Worm (Caenorhabditis elegans) whole organism, young adult: ENCODE results near the gene pinn-1.

Experiments
- B0035.1 ChIP-seq: sonication (generic microtip); optimal IDR thresholded peaks from 2 replicates; lab custom pipeline; 2016; ENCODE audit warnings: missing genetic modification characterization, mild to moderate bottlenecking, missing compliant biosample characterization, missing genotype, missing genetic modification reagents
- B0261.1 ChIP-seq: sonication (generic microtip); optimal IDR thresholded peaks from 2 replicates; lab custom pipeline; 2016; ENCODE audit warnings: mild to moderate bottlenecking, missing genetic modification characterization, moderate library complexity, missing compliant biosample characterization
- B0336.3 ChIP-seq: fragments of 200-800 bp; sonication (Bioruptor generic); IDR thresholded peaks from 2 replicates; pipeline ENCODE4 v1.3.6; 2022; ENCODE audit warnings: missing genetic modification characterization, missing compliant biosample characterization
- F55B11.4 ChIP-seq: sonication (generic microtip); optimal IDR thresholded peaks from 2 replicates; lab custom pipeline; 2016; ENCODE audit warnings: missing compliant biosample characterization, missing genetic modification characterization, borderline replicate concordance; ENCODE audit not compliant: insufficient read depth
- T07F8.4 ChIP-seq: sonication (generic microtip); optimal IDR thresholded peaks from 2 replicates; lab custom pipeline; 2016; ENCODE audit warnings: mild to moderate bottlenecking, missing genetic modification characterization, moderate library complexity, missing compliant biosample characterization
- Y95B8A.8 ChIP-seq: fragments of 200-800 bp; sonication (Bioruptor generic); IDR thresholded peaks from 2 replicates; pipeline ENCODE4 v1.3.6; 2022; ENCODE audit warnings: missing genetic modification reagents, missing genetic modification characterization, missing compliant biosample characterization
- atf-7 ChIP-seq: sonication (generic microtip); optimal IDR thresholded peaks from 2 replicates; lab custom pipeline; 2017; ENCODE audit warnings: mild to moderate bottlenecking, missing genetic modification characterization, missing compliant biosample characterization
- attf-6 ChIP-seq: fragments of 200-800 bp; sonication (Bioruptor generic); IDR thresholded peaks from 2 replicates; pipeline ENCODE4 v1.3.6; 2022; ENCODE audit warnings: missing genetic modification reagents, missing genetic modification characterization, missing compliant biosample characterization
- bed-2 ChIP-seq: fragments of 200-800 bp; sonication (Bioruptor generic); IDR thresholded peaks from 2 replicates; pipeline ENCODE4 v1.3.6; 2022; ENCODE audit warnings: missing genetic modification reagents, missing genetic modification characterization, missing compliant biosample characterization
- ceh-100 ChIP-seq: fragments of 200-800 bp; sonication (Bioruptor generic); IDR thresholded peaks from 2 replicates; pipeline ENCODE4 v1.3.6; 2022; ENCODE audit warnings: missing genetic modification reagents, missing genetic modification characterization, missing compliant biosample characterization
- ceh-27 ChIP-seq: fragments of 200-800 bp; sonication (Bioruptor generic); optimal IDR thresholded peaks from 2 replicates; lab custom pipeline; 2018; ENCODE audit warnings: mild to moderate bottlenecking, missing genetic modification characterization, moderate library complexity, missing compliant biosample characterization
- ceh-40 ChIP-seq: fragments of 200-800 bp; sonication (Bioruptor generic); IDR thresholded peaks from 2 replicates; pipeline ENCODE4 v1.3.6; 2022; ENCODE audit warnings: missing genetic modification characterization, missing compliant biosample characterization
- ceh-79 ChIP-seq: sonication (generic microtip); optimal IDR thresholded peaks from 2 replicates; lab custom pipeline; 2017; ENCODE audit warnings: mild to moderate bottlenecking, missing genetic modification characterization, missing compliant biosample characterization
- ceh-91 ChIP-seq: fragments of 200-800 bp; sonication (Bioruptor generic); IDR thresholded peaks from 2 replicates; pipeline ENCODE4 v1.3.6; 2022; ENCODE audit warnings: missing genetic modification reagents, missing genetic modification characterization, missing compliant biosample characterization
- dpff-1 ChIP-seq: sonication (generic microtip); optimal IDR thresholded peaks from 2 replicates; lab custom pipeline; 2017; ENCODE audit warnings: mild to moderate bottlenecking, missing genetic modification characterization, missing compliant biosample characterization
- egl-18 ChIP-seq: fragments of 200-800 bp; sonication (Bioruptor generic); IDR thresholded peaks from 2 replicates; pipeline ENCODE4 v1.3.6; 2022; ENCODE audit warnings: missing genetic modification reagents, missing genetic modification characterization, missing compliant biosample characterization
- gei-17 ChIP-seq: fragments of 200-800 bp; sonication (Bioruptor generic); optimal IDR thresholded peaks from 2 replicates; lab custom pipeline; 2018; ENCODE audit warnings: mild to moderate bottlenecking, missing genetic modification characterization, missing compliant biosample characterization
- him-1 ChIP-seq: sonication (generic microtip); optimal IDR thresholded peaks from 2 replicates; lab custom pipeline; 2016; ENCODE audit warnings: missing genotype, missing genetic modification reagents, missing genetic modification characterization, missing compliant biosample characterization
- let-526 ChIP-seq: fragments of 200-800 bp; sonication (Bioruptor generic); IDR thresholded peaks from 2 replicates; pipeline ENCODE4 v1.3.6; 2022; ENCODE audit warnings: missing genetic modification reagents, missing genetic modification characterization, missing compliant biosample characterization
- lin-26 ChIP-seq: fragments of 200-800 bp; sonication (Bioruptor generic); IDR thresholded peaks from 2 replicates; pipeline ENCODE4 v1.3.6; 2022; ENCODE audit warnings: missing genetic modification reagents, missing genetic modification characterization, missing compliant biosample characterization
- lin-40 ChIP-seq: sonication (generic microtip); optimal IDR thresholded peaks from 2 replicates; lab custom pipeline; 2016; ENCODE audit warnings: missing genetic modification characterization, mild to moderate bottlenecking, missing compliant biosample characterization, missing genotype, missing genetic modification reagents
- lir-1 ChIP-seq: fragments of 200-800 bp; sonication (Bioruptor generic); conservative IDR thresholded peaks from 2 replicates; pipeline ENCODE4 v1.3.6; 2022; ENCODE audit warnings: missing genetic modification reagents, missing genetic modification characterization, missing compliant biosample characterization
- madf-6 ChIP-seq: fragments of 200-800 bp; sonication (Bioruptor generic); IDR thresholded peaks from 2 replicates; pipeline ENCODE4 v1.3.6; 2022; ENCODE audit warnings: missing genetic modification reagents, missing genetic modification characterization, missing compliant biosample characterization
- mes-4 ChIP-seq: sonication (generic microtip); optimal IDR thresholded peaks from 2 replicates; lab custom pipeline; 2016; ENCODE audit warnings: missing genotype, missing genetic modification characterization, missing compliant biosample characterization
- nfya-1 ChIP-seq: sonication (generic microtip); optimal IDR thresholded peaks from 2 replicates; lab custom pipeline; 2017; ENCODE audit warnings: antibody characterized with exemption, missing compliant biosample characterization, missing genetic modification characterization, borderline replicate concordance; ENCODE audit not compliant: insufficient read depth
- nhr-27 ChIP-seq: fragments of 200-800 bp; sonication (Bioruptor generic); optimal IDR thresholded peaks from 2 replicates; lab custom pipeline; 2018; ENCODE audit warnings: mild to moderate bottlenecking, missing genetic modification characterization, moderate library complexity, missing compliant biosample characterization
- nhr-90 ChIP-seq: sonication (generic microtip); optimal IDR thresholded peaks from 2 replicates; lab custom pipeline; 2016; ENCODE audit warnings: missing genotype, mild to moderate bottlenecking, missing genetic modification characterization, missing compliant biosample characterization
- pbrm-1 ChIP-seq: fragments of 200-800 bp; sonication (Bioruptor generic); IDR thresholded peaks from 2 replicates; pipeline ENCODE4 v1.3.6; 2022; ENCODE audit warnings: missing genetic modification reagents, missing genetic modification characterization, missing compliant biosample characterization
- pha-4 ChIP-seq: fragments of 150-350 bp; sonication (generic microtip); optimal IDR thresholded peaks from 2 replicates; lab custom pipeline; 2014; ENCODE audit warnings: missing biosample characterization, missing genetic modification reagents, missing genetic modification characterization
- rec-8 ChIP-seq, 2 experiments: sonication (generic microtip); optimal IDR thresholded peaks; 2 replicates each; lab custom pipeline; 2016; ENCODE audit warnings: mild to moderate bottlenecking in 2 of 2, missing genetic modification characterization in 2 of 2, missing genetic modification reagents in 2 of 2, missing genotype in 2 of 2, missing biosample characterization in 1 of 2, missing compliant biosample characterization in 1 of 2, moderate library complexity in 1 of 2
- rpc-1 ChIP-seq, 2 experiments: fragments of 150-350 bp in 1 of 2; sonication (generic microtip) in 1 of 2; optimal IDR thresholded peaks; 2 replicates each; lab custom pipeline; 2014 to 2018; ENCODE audit warnings: missing biosample characterization in 1 of 2, missing genetic modification characterization in 1 of 2, missing genetic modification reagents in 1 of 2, missing genotype in 1 of 2
- sea-2 ChIP-seq: fragments of 200-800 bp; sonication (Bioruptor generic); IDR thresholded peaks from 2 replicates; pipeline ENCODE4 v1.3.6; 2022; ENCODE audit warnings: missing genetic modification characterization, missing compliant biosample characterization
- snpc-4 ChIP-seq, 5 experiments: fragments of 150-350 bp in 1 of 5; sonication (generic microtip) in 4 of 5; optimal IDR thresholded peaks; 2 replicates each; lab custom pipeline; 2014 to 2018; ENCODE audit warnings: missing genetic modification characterization in 5 of 5, missing biosample characterization in 3 of 5, antibody characterized with exemption in 2 of 5, mild to moderate bottlenecking in 2 of 5, missing compliant biosample characterization in 2 of 5, missing genotype in 2 of 5, moderate library complexity in 2 of 5, missing genetic modification reagents in 1 of 5
- tbp1 ChIP-seq: fragments of 200-800 bp; sonication (Bioruptor generic); optimal IDR thresholded peaks from 2 replicates; lab custom pipeline; 2018; ENCODE audit warnings: mild to moderate bottlenecking, missing genetic modification characterization, missing compliant biosample characterization
- tbx-9 ChIP-seq: sonication (generic microtip); optimal IDR thresholded peaks from 2 replicates; lab custom pipeline; 2016; ENCODE audit warnings: borderline replicate concordance, missing genetic modification characterization, inconsistent platforms, missing compliant biosample characterization
- xnd-1 ChIP-seq: sonication (generic microtip); optimal IDR thresholded peaks from 2 replicates; lab custom pipeline; 2016; ENCODE audit warnings: missing genotype, missing genetic modification reagents, missing genetic modification characterization, missing compliant biosample characterization
- ztf-22 ChIP-seq: fragments of 200-800 bp; sonication (Bioruptor generic); optimal IDR thresholded peaks from 2 replicates; lab custom pipeline; 2018; ENCODE audit warnings: mild to moderate bottlenecking, missing genetic modification characterization, moderate library complexity, missing compliant biosample characterization

pinn-1 gene

ce11 chrII:2859873-2860821, 28.7 kb downstream of the pinn-1 start (continued):
- TF ChIP-seq lin-40 (tag; lab: Kevin White, UChicago) (no peak), pha-4 (tag; lab: Kevin White, UChicago) (no peak), lin-26 (GFP tag; lab: Robert Waterston, UW) (peak; percentile 76), nhr-90 (tag; lab: Kevin White, UChicago) (peak; percentile 67), atf-7 (no peak), let-526 (GFP tag; lab: Robert Waterston, UW) (peak; percentile 73; the same call in 1 of the 2 replicates), gei-17 (no peak), tbx-9 (no peak), sea-2 (GFP tag; lab: Robert Waterston, UW) (no peak), mes-4 (tag; lab: Kevin White, UChicago) (no peak), egl-18 (GFP tag; lab: Robert Waterston, UW) (no peak), B0336.3 (GFP tag; lab: Robert Waterston, UW) (peak; percentile 46; the same call in 1 of the 2 replicates), xnd-1 (tag; lab: Kevin White, UChicago) (no peak), ztf-22 (no peak), attf-6 (GFP tag; lab: Robert Waterston, UW) (no peak), dpff-1 (tag; lab: Kevin White, UChicago) (no peak), ceh-91 (GFP tag; lab: Robert Waterston, UW) (no peak), snpc-4 (GFP tag; optimal IDR thresholded peaks at IDR 0.05; lab: Kevin White, UChicago) (peak; percentile 41), snpc-4 (tag; optimal IDR thresholded peaks at IDR 0.05; lab: Kevin White, UChicago) (peak in 3 of 4 experiments; percentile 31 to 60 (median 33)), ceh-40 (GFP tag; lab: Robert Waterston, UW) (no peak), ceh-79 (peak; percentile 31), him-1 (tag; lab: Kevin White, UChicago) (peak; percentile 75), madf-6 (GFP tag; lab: Robert Waterston, UW) (peak; percentile 40), T07F8.4 (tag; lab: Kevin White, UChicago) (no peak), Y95B8A.8 (GFP tag; lab: Robert Waterston, UW) (no peak), B0035.1 (tag; lab: Kevin White, UChicago) (no peak), tbp1 (GFP tag; lab: Kevin White, UChicago) (peak; percentile 91), rec-8 (tag; optimal IDR thresholded peaks at IDR 0.05; lab: Kevin White, UChicago) (peak; percentile 37 to 55), lir-1 (GFP tag; lab: Robert Waterston, UW) (0 out of 2 replicates have a peak, but pooled peaks have one; percentile 17), bed-2 (GFP tag; lab: Robert Waterston, UW) (no peak), rpc-1 (optimal IDR thresholded peaks at IDR 0.05; lab: Kevin White, UChicago) (peak; percentile 64), rpc-1 (tag; optimal IDR thresholded peaks at IDR 0.05; lab: Kevin White, UChicago) (peak; percentile 83), pbrm-1 (GFP tag; lab: Robert Waterston, UW) (peak; percentile 35; the same call in 1 of the 2 replicates), nfya-1 (no peak)
- TF ChIP-seq, all 124 proteins: peak for 36

ce11 chrII:2859315-2859714, 29.5 kb downstream of the pinn-1 start:
- TF ChIP-seq B0336.3 (GFP tag; lab: Robert Waterston, UW) (no peak), ceh-27 (no peak), ceh-100 (GFP tag; lab: Robert Waterston, UW) (no peak), B0261.1 (no peak), nhr-27 (tag; lab: Kevin White, UChicago) (no peak), F55B11.4 (tag; lab: Kevin White, UChicago) (no peak)
